Fruit fly (Drosophila melanogaster) whole organism, embryonic: ENCODE results near the gene Helz.
A peak's percentile ranks its signal among the peaks of the same experiment; 100 is the strongest.

Experiments used
- Antp ChIP-seq: fragments of 200-800 bp; sonication (Bioruptor generic); optimal IDR thresholded peaks from 3 replicates; lab custom pipeline; 2016; ENCODE audit warnings: missing biosample characterization, missing genetic modification characterization
- C15 ChIP-seq: fragments of 200-800 bp; sonication (Bioruptor generic); IDR thresholded peaks from 3 replicates; pipeline ENCODE4 v1.3.6; 2022; ENCODE audit warnings: missing biosample characterization, missing genetic modification characterization
- CG10959 ChIP-seq: fragments of 200-800 bp; sonication (Bioruptor generic); IDR thresholded peaks from 2 replicates; pipeline ENCODE4 v1.3.6; 2022; ENCODE audit warnings: missing biosample characterization, missing genetic modification characterization
- CG1233 ChIP-seq: fragments of 200-800 bp; sonication (Bioruptor generic); optimal IDR thresholded peaks from 4 replicates; lab custom pipeline; 2018; ENCODE audit warnings: missing biosample characterization, mild to moderate bottlenecking, missing genetic modification characterization
- CG13424 ChIP-seq: fragments of 200-800 bp; sonication (Bioruptor generic); optimal IDR thresholded peaks from 2 replicates; lab custom pipeline; 2019; ENCODE audit warnings: missing biosample characterization, mild to moderate bottlenecking, missing genetic modification characterization, moderate library complexity
- CG13894 ChIP-seq: fragments of 200-800 bp; sonication (Bioruptor generic); optimal IDR thresholded peaks from 3 replicates; lab custom pipeline; 2018; ENCODE audit warnings: missing biosample characterization, mild to moderate bottlenecking, missing genetic modification characterization, moderate library complexity
- CG15011 ChIP-seq: fragments of 200-800 bp; sonication (Bioruptor generic); optimal IDR thresholded peaks from 3 replicates; lab custom pipeline; 2018; ENCODE audit warnings: missing biosample characterization, mild to moderate bottlenecking, missing genetic modification characterization
- CG15479 ChIP-seq: fragments of 200-800 bp; sonication (Bioruptor generic); optimal IDR thresholded peaks from 3 replicates; lab custom pipeline; 2019; ENCODE audit warnings: missing biosample characterization, mild to moderate bottlenecking, missing genetic modification characterization, moderate library complexity
- CG1602 ChIP-seq: fragments of 200-800 bp; sonication (Bioruptor generic); optimal IDR thresholded peaks from 3 replicates; lab custom pipeline; 2016; ENCODE audit warnings: missing biosample characterization, missing genetic modification characterization
- CG16863 ChIP-seq: fragments of 200-800 bp; sonication (Bioruptor generic); optimal IDR thresholded peaks from 3 replicates; lab custom pipeline; 2016; ENCODE audit warnings: missing biosample characterization, missing genetic modification characterization
- CG17328 ChIP-seq: fragments of 200-800 bp; sonication (Bioruptor generic); IDR thresholded peaks from 2 replicates; pipeline ENCODE4 v1.3.6; 2022; ENCODE audit warnings: missing biosample characterization, missing genetic modification characterization
- CG18619 ChIP-seq: fragments of 200-800 bp; sonication (Bioruptor generic); optimal IDR thresholded peaks from 3 replicates; lab custom pipeline; 2017; ENCODE audit warnings: missing biosample characterization, mild to moderate bottlenecking, missing genetic modification characterization
- CG2712 ChIP-seq: fragments of 200-800 bp; optimal IDR thresholded peaks from 3 replicates; lab custom pipeline; 2019; ENCODE audit warnings: missing biosample characterization, mild to moderate bottlenecking, missing genetic modification characterization, moderate library complexity
- CG30403 ChIP-seq: fragments of 200-800 bp; sonication (Bioruptor generic); optimal IDR thresholded peaks from 3 replicates; lab custom pipeline; 2016; ENCODE audit warnings: missing biosample characterization, missing genetic modification characterization
- CG32767 ChIP-seq: fragments of 200-800 bp; sonication (Bioruptor generic); IDR thresholded peaks from 2 replicates; pipeline ENCODE4 v1.3.6; 2022; ENCODE audit warnings: missing biosample characterization, missing genetic modification characterization
- CG7372 ChIP-seq: fragments of 200-800 bp; sonication (Bioruptor generic); IDR thresholded peaks from 2 replicates; pipeline ENCODE4 v1.3.6; 2022; ENCODE audit warnings: missing biosample characterization, missing genetic modification characterization
- CG7745 ChIP-seq: fragments of 200-800 bp; sonication (Bioruptor generic); optimal IDR thresholded peaks from 2 replicates; lab custom pipeline; 2018; ENCODE audit warnings: missing biosample characterization, mild to moderate bottlenecking, missing genetic modification characterization, moderate library complexity
- CG7928 ChIP-seq: fragments of 200-800 bp; sonication (Bioruptor generic); optimal IDR thresholded peaks from 2 replicates; lab custom pipeline; 2017; ENCODE audit warnings: missing biosample characterization, mild to moderate bottlenecking, missing genetic modification characterization
- Deaf1 ChIP-seq: fragments of 200-800 bp; optimal IDR thresholded peaks from 3 replicates; lab custom pipeline; 2019; ENCODE audit warnings: missing biosample characterization, mild to moderate bottlenecking, missing genetic modification characterization, moderate library complexity
- Doc2 ChIP-seq: fragments of 200-800 bp; sonication (Bioruptor generic); IDR thresholded peaks from 2 replicates; pipeline ENCODE4 v1.3.6; 2022; ENCODE audit warnings: missing biosample characterization, missing genetic modification characterization
- E2f1 ChIP-seq: fragments of 200-800 bp; sonication (Bioruptor generic); IDR thresholded peaks from 2 replicates; pipeline ENCODE4 v1.3.6; 2022; ENCODE audit warnings: missing biosample characterization, missing genetic modification characterization
- Eip74EF ChIP-seq, 2 experiments: fragments of 200-800 bp in 1 of 2; fragments of >200 bp in 1 of 2; sonication (Bioruptor generic) in 1 of 2; optimal IDR thresholded peaks; 2 replicates each; lab custom pipeline; 2017 to 2019; ENCODE audit warnings: missing biosample characterization in 2 of 2, missing genetic modification characterization in 2 of 2, mild to moderate bottlenecking in 1 of 2, moderate library complexity in 1 of 2
- Fer1 ChIP-seq: fragments of 200-800 bp; sonication (Bioruptor generic); optimal IDR thresholded peaks from 2 replicates; lab custom pipeline; 2017; ENCODE audit warnings: missing biosample characterization, mild to moderate bottlenecking, missing genetic modification characterization
- Gsc ChIP-seq: fragments of 200-800 bp; sonication (Bioruptor generic); IDR thresholded peaks from 2 replicates; pipeline ENCODE4 v1.3.6; 2022; ENCODE audit warnings: missing biosample characterization, missing genetic modification characterization
- Lhr ChIP-seq: fragments of 200-800 bp; sonication (Bioruptor generic); optimal IDR thresholded peaks from 3 replicates; lab custom pipeline; 2017; ENCODE audit warnings: mild to moderate bottlenecking, missing biosample characterization, missing genetic modification reagents, missing genetic modification characterization
- Mrtf ChIP-seq: fragments of 200-800 bp; sonication (Bioruptor generic); IDR thresholded peaks from 3 replicates; pipeline ENCODE4 v1.3.6; 2022; ENCODE audit warnings: missing biosample characterization, missing genetic modification characterization
- NfI ChIP-seq: fragments of 200-800 bp; sonication (Bioruptor generic); optimal IDR thresholded peaks from 3 replicates; lab custom pipeline; 2018; ENCODE audit warnings: missing biosample characterization, mild to moderate bottlenecking, missing genetic modification characterization, moderate library complexity
- Opbp ChIP-seq: fragments of 200-800 bp; sonication (Bioruptor generic); IDR thresholded peaks from 3 replicates; pipeline ENCODE4 v1.3.6; 2022; ENCODE audit warnings: missing biosample characterization, missing genetic modification characterization; ENCODE audit not compliant: partially characterized antibody
- Ptx1 ChIP-seq: fragments of 200-800 bp; sonication (Bioruptor generic); IDR thresholded peaks from 2 replicates; pipeline ENCODE4 v1.3.6; 2022; ENCODE audit warnings: missing biosample characterization, missing genetic modification characterization
- Taf1 ChIP-seq: fragments of 200-800 bp; sonication (Bioruptor generic); IDR thresholded peaks from 2 replicates; pipeline ENCODE4 v1.3.6; 2022; ENCODE audit warnings: missing biosample characterization, missing genetic modification characterization
- ase ChIP-seq: fragments of 200-800 bp; sonication (Bioruptor generic); IDR thresholded peaks from 3 replicates; pipeline ENCODE4 v1.3.6; 2022; ENCODE audit warnings: missing biosample characterization, missing genetic modification characterization
- az2 ChIP-seq: fragments of 200-800 bp; sonication (Bioruptor generic); optimal IDR thresholded peaks from 3 replicates; lab custom pipeline; 2016; ENCODE audit warnings: missing biosample characterization, missing genetic modification characterization
- bowl ChIP-seq: fragments of 200-800 bp; sonication (Bioruptor generic); IDR thresholded peaks from 2 replicates; pipeline ENCODE4 v1.3.6; 2022; ENCODE audit warnings: missing biosample characterization, missing genetic modification characterization
- caup ChIP-seq: fragments of 200-800 bp; sonication (Bioruptor generic); optimal IDR thresholded peaks from 3 replicates; lab custom pipeline; 2017; ENCODE audit warnings: missing biosample characterization, mild to moderate bottlenecking, missing genetic modification characterization, moderate library complexity; ENCODE audit not compliant: severe bottlenecking
- croc ChIP-seq: fragments of 200-800 bp; sonication (Bioruptor generic); conservative IDR thresholded peaks from 3 replicates; pipeline ENCODE4 v1.3.6; 2022; ENCODE audit warnings: missing biosample characterization, missing genetic modification characterization
- crol ChIP-seq: fragments of 200-800 bp; sonication (Bioruptor generic); IDR thresholded peaks from 2 replicates; pipeline ENCODE4 v1.3.6; 2022; ENCODE audit warnings: missing biosample characterization, missing genetic modification characterization
- gcm ChIP-seq: fragments of 200-800 bp; sonication (Bioruptor generic); optimal IDR thresholded peaks from 2 replicates; lab custom pipeline; 2019; ENCODE audit warnings: missing biosample characterization, mild to moderate bottlenecking, missing genetic modification characterization, moderate library complexity
- hb ChIP-seq: fragments of 200-800 bp; sonication (Bioruptor generic); IDR thresholded peaks from 3 replicates; pipeline ENCODE4 v1.3.6; 2022; ENCODE audit warnings: missing biosample characterization, missing genetic modification characterization; ENCODE audit not compliant: partially characterized antibody
- hbn ChIP-seq: fragments of 200-800 bp; sonication (Bioruptor generic); IDR thresholded peaks from 2 replicates; pipeline ENCODE4 v1.3.6; 2022; ENCODE audit warnings: missing biosample characterization, missing genetic modification characterization; ENCODE audit not compliant: partially characterized antibody
- inv ChIP-seq: fragments of 200-800 bp; sonication (Bioruptor generic); IDR thresholded peaks from 2 replicates; pipeline ENCODE4 v1.3.6; 2022; ENCODE audit warnings: missing biosample characterization, missing genetic modification characterization; ENCODE audit not compliant: partially characterized antibody
- ken ChIP-seq: fragments of 200-800 bp; sonication (Bioruptor generic); IDR thresholded peaks from 3 replicates; pipeline ENCODE4 v1.3.6; 2022; ENCODE audit warnings: missing biosample characterization, missing genetic modification characterization
- phol ChIP-seq: fragments of 200-800 bp; sonication (Bioruptor generic); optimal IDR thresholded peaks from 3 replicates; lab custom pipeline; 2018; ENCODE audit warnings: missing biosample characterization, mild to moderate bottlenecking, missing genetic modification characterization, moderate library complexity
- pita ChIP-seq: fragments of 200-800 bp; sonication (Bioruptor generic); optimal IDR thresholded peaks from 2 replicates; lab custom pipeline; 2017; ENCODE audit warnings: missing biosample characterization, mild to moderate bottlenecking, missing genetic modification characterization
- prd ChIP-seq, 3 experiments: fragments of >200 bp in 2 of 3; fragments of 200-800 bp in 1 of 3; sonication (Bioruptor generic) in 1 of 3; optimal IDR thresholded peaks in 2 of 3; IDR thresholded peaks in 1 of 3; 2 replicates in 2 of 3; 3 replicates in 1 of 3; pipeline versions ENCODE4 v1.3.6 to Lab custom; 2017 to 2022; ENCODE audit warnings: missing biosample characterization in 1 of 3, missing genetic modification characterization in 1 of 3
- sens ChIP-seq: fragments of 200-800 bp; sonication (Bioruptor generic); peaks from one replicate; lab custom pipeline; 2016; ENCODE audit warnings: missing biosample characterization, missing genetic modification characterization
- slou ChIP-seq: fragments of 200-800 bp; sonication (Bioruptor generic); optimal IDR thresholded peaks from 3 replicates; lab custom pipeline; 2016; ENCODE audit warnings: missing biosample characterization, missing genetic modification characterization
- sna ChIP-seq: fragments of 200-800 bp; sonication (Bioruptor generic); IDR thresholded peaks from 2 replicates; pipeline ENCODE4 v1.3.6; 2022; ENCODE audit warnings: missing biosample characterization, missing genetic modification characterization; ENCODE audit not compliant: partially characterized antibody
- wor ChIP-seq: fragments of 200-800 bp; sonication (Bioruptor generic); IDR thresholded peaks from 2 replicates; pipeline ENCODE4 v1.3.6; 2022; ENCODE audit warnings: missing biosample characterization, missing genetic modification characterization

Gene Helz

dm6 chr3L:14759984-14760626 is 29.6 kb upstream of the Helz start (continued):
- TF ChIP-seq CG18619 (GFP tag; lab: Kevin White, UChicago) (peak; percentile 54), CG7745 (no peak), NfI (peak; percentile 58), sens (GFP tag; lab: Kevin White, UChicago) (peak; percentile 96), CG15011 (GFP tag; lab: Kevin White, UChicago) (peak; percentile 50), prd (optimal IDR thresholded peaks at IDR 0.05; lab: Kevin White, UChicago) (no peak), prd (GFP tag; IDR thresholded peaks at IDR 0.05; lab: Robert Waterston, UW) (peak; percentile 74), hbn (GFP tag; lab: Robert Waterston, UW) (peak; percentile 40), CG7928 (GFP tag; lab: Kevin White, UChicago) (no peak), hb (GFP tag; lab: Robert Waterston, UW) (no peak), CG1233 (no peak), wor (peak; percentile 43; the same call in 1 of the 2 replicates), Lhr (GFP tag; lab: Kevin White, UChicago) (peak; percentile 26), ase (GFP tag; lab: Robert Waterston, UW) (0 out of 3 replicates have a peak, but pooled peaks have one; percentile 35), ken (GFP tag; lab: Robert Waterston, UW) (no peak; the same call in 2 of the 3 replicates), CG13424 (tag; lab: Kevin White, UChicago) (peak; percentile 74), CG15479 (no peak), Deaf1 (tag; lab: Kevin White, UChicago) (no peak), az2 (GFP tag; lab: Kevin White, UChicago) (peak; percentile 71), croc (GFP tag; lab: Robert Waterston, UW) (0 out of 3 replicates have a peak, but pooled peaks have one; percentile 27), CG32767 (no peak), CG17328 (GFP tag; lab: Robert Waterston, UW) (peak; percentile 69; the same call in 1 of the 2 replicates), CG10959 (GFP tag; lab: Robert Waterston, UW) (no peak), CG2712 (tag; lab: Kevin White, UChicago) (peak; percentile 63), Gsc (GFP tag; lab: Robert Waterston, UW) (no peak), phol (tag; lab: Kevin White, UChicago) (peak; percentile 72), Taf1 (GFP tag; lab: Robert Waterston, UW) (no peak), inv (GFP tag; lab: Robert Waterston, UW) (peak; percentile 11; the same call in 1 of the 2 replicates), C15 (GFP tag; lab: Robert Waterston, UW) (no peak), Ptx1 (GFP tag; lab: Robert Waterston, UW) (peak; percentile 76), Fer1 (GFP tag; lab: Kevin White, UChicago) (peak; percentile 68), E2f1 (GFP tag; lab: Robert Waterston, UW) (peak; percentile 69), gcm (GFP tag; lab: Kevin White, UChicago) (peak; percentile 58), CG30403 (peak; percentile 79), Opbp (peak; percentile 44; the same call in 1 of the 3 replicates), Eip74EF (GFP tag; optimal IDR thresholded peaks at IDR 0.05; lab: Kevin White, UChicago) (peak in 1 of 2 experiments; percentile 55), sna (GFP tag; lab: Robert Waterston, UW) (peak; percentile 51), bowl (GFP tag; lab: Robert Waterston, UW) (no peak), Mrtf (GFP tag; lab: Robert Waterston, UW) (peak; percentile 73), Antp (peak; percentile 65), CG16863 (GFP tag; lab: Kevin White, UChicago) (peak; percentile 24), pita (GFP tag; lab: Kevin White, UChicago) (no peak), CG1602 (GFP tag; lab: Kevin White, UChicago) (peak; percentile 66), slou (GFP tag; lab: Kevin White, UChicago) (peak; percentile 58), CG13894 (tag; lab: Kevin White, UChicago) (no peak), Doc2 (no peak), crol (GFP tag; lab: Robert Waterston, UW) (peak; percentile 99), caup (GFP tag; lab: Kevin White, UChicago) (peak; percentile 54), CG7372 (GFP tag; lab: Robert Waterston, UW) (no peak)
